Fruit fly (Drosophila melanogaster): ENCODE measurements around the gene AMPKalpha.

Gene AMPKalpha

dm6 chrX:1375265-1375958 lies at the start of gene AMPKalpha (continued):
- TF ChIP-seq CG6791 (GFP tag; IDR thresholded peaks at IDR 0.05; ENCODE audit: partially characterized antibody), result peak; percentile 43; the same call in 1 of the 3 replicates
- TF ChIP-seq ftz-f1 (GFP tag; optimal IDR thresholded peaks at IDR 0.05), result no peak
- no peak for TF ChIP-seq CG34422 (GFP tag; IDR thresholded peaks at IDR 0.05)
- TF ChIP-seq CG15514 (GFP tag; optimal IDR thresholded peaks at IDR 0.05), result peak; percentile 91
- TF ChIP-seq trem (tag; optimal IDR thresholded peaks at IDR 0.05), result peak; percentile 64
- TF ChIP-seq CG17359 (tag; optimal IDR thresholded peaks at IDR 0.05), result no peak
- no peak for TF ChIP-seq Asciz (GFP tag; optimal IDR thresholded peaks at IDR 0.05)
- TF ChIP-seq CG4820 (GFP tag; optimal IDR thresholded peaks at IDR 0.05), result no peak
- TF ChIP-seq gcm (GFP tag; optimal IDR thresholded peaks at IDR 0.05), result no peak
- no peak for TF ChIP-seq HmgD (GFP tag; optimal IDR thresholded peaks at IDR 0.05)
- TF ChIP-seq CG1832 (GFP tag; optimal IDR thresholded peaks at IDR 0.05), result peak; percentile 81
- TF ChIP-seq Dp (GFP tag; optimal IDR thresholded peaks at IDR 0.05), result peak; percentile 97
- TF ChIP-seq CG14965 (GFP tag; optimal IDR thresholded peaks at IDR 0.05; ENCODE audit: borderline replicate concordance), result no peak
- no peak for TF ChIP-seq sc (optimal IDR thresholded peaks at IDR 0.05)
- no peak for TF ChIP-seq sc (GFP tag; optimal IDR thresholded peaks at IDR 0.05)
- TF ChIP-seq Adf1 (GFP tag; IDR thresholded peaks at IDR 0.05), result peak; percentile 8; the same call in 1 of the 2 replicates
- TF ChIP-seq Fer1 (GFP tag; optimal IDR thresholded peaks at IDR 0.05), result peak; percentile 44
- TF ChIP-seq CG2875 (GFP tag; optimal IDR thresholded peaks at IDR 0.05), result no peak
- no peak for TF ChIP-seq CG8290 (GFP tag; optimal IDR thresholded peaks at IDR 0.05)
- peak in 1 of 2 experiments; percentile 27 for TF ChIP-seq CG8290 (tag; optimal IDR thresholded peaks at IDR 0.05)
- TF ChIP-seq Pdp1 (GFP tag; optimal IDR thresholded peaks at IDR 0.05), result peak in 1 of 2 experiments; percentile 38
- TF ChIP-seq CG5245 (GFP tag; optimal IDR thresholded peaks at IDR 0.05), result no peak
- TF ChIP-seq Dip2 (GFP tag; IDR thresholded peaks at IDR 0.05), result no peak
- no peak for TF ChIP-seq CG15011 (GFP tag; optimal IDR thresholded peaks at IDR 0.05)
- no peak for TF ChIP-seq lov (optimal IDR thresholded peaks at IDR 0.05)
- no peak for TF ChIP-seq lov (GFP tag; IDR thresholded peaks at IDR 0.05)
- no peak for TF ChIP-seq Dbx (GFP tag; IDR thresholded peaks at IDR 0.05)
- TF ChIP-seq abd-A (tag; optimal IDR thresholded peaks at IDR 0.05), result peak; percentile 24
- no peak for TF ChIP-seq aop (GFP tag; IDR thresholded peaks at IDR 0.05)
- peak; percentile 44 for TF ChIP-seq CG34376 (GFP tag; optimal IDR thresholded peaks at IDR 0.05)
- TF ChIP-seq peb (GFP tag; IDR thresholded peaks at IDR 0.05), result no peak
- TF ChIP-seq CG8281 (tag; optimal IDR thresholded peaks at IDR 0.05), result no peak
- 0 out of 4 replicates have a peak, but pooled peaks have one; percentile 26 for TF ChIP-seq chinmo (GFP tag; IDR thresholded peaks at IDR 0.05; ENCODE audit: partially characterized antibody)
- TF ChIP-seq yki (optimal IDR thresholded peaks at IDR 0.05), result no peak
- peak; percentile 56 for TF ChIP-seq CG9437 (GFP tag; optimal IDR thresholded peaks at IDR 0.05)
- no peak for TF ChIP-seq nerfin-2 (GFP tag; IDR thresholded peaks at IDR 0.05; ENCODE audit: partially characterized antibody)
- TF ChIP-seq ase (GFP tag; IDR thresholded peaks at IDR 0.05), result no peak
- TF ChIP-seq grn (GFP tag; optimal IDR thresholded peaks at IDR 0.05), result no peak
- no peak for TF ChIP-seq lbe (GFP tag; optimal IDR thresholded peaks at IDR 0.05)
- peak; percentile 33 for TF ChIP-seq CG15479 (GFP tag; optimal IDR thresholded peaks at IDR 0.05)
- TF ChIP-seq bbx (GFP tag; IDR thresholded peaks at IDR 0.05; ENCODE audit: partially characterized antibody), result peak; percentile 62
- no peak for TF ChIP-seq Bteb2 (GFP tag; optimal IDR thresholded peaks at IDR 0.05)
- no peak for TF ChIP-seq CG30431 (GFP tag; optimal IDR thresholded peaks at IDR 0.05)
- 0 out of 3 replicates have a peak, but pooled peaks have one; percentile 24 for TF ChIP-seq HLH4C (GFP tag; IDR thresholded peaks at IDR 0.05; ENCODE audit: partially characterized antibody)
- TF ChIP-seq CG14050 (GFP tag; IDR thresholded peaks at IDR 0.05), result no peak
- no peak for TF ChIP-seq CG17328 (GFP tag; IDR thresholded peaks at IDR 0.05)
- TF ChIP-seq nom (GFP tag; optimal IDR thresholded peaks at IDR 0.05), result no peak
- peak; percentile 16 for TF ChIP-seq gfzf (GFP tag; optimal IDR thresholded peaks at IDR 0.05)
- no peak for TF ChIP-seq HHEX (GFP tag; optimal IDR thresholded peaks at IDR 0.05)
- TF ChIP-seq Six4 (GFP tag; optimal IDR thresholded peaks at IDR 0.05), result no peak

Measured in whole organism, embryonic.